Worm (Caenorhabditis elegans) whole organism, midembryonic: ENCODE results near the gene grl-15.

ENCODE experiments used
- T22C8.4 ChIP-seq: fragments of 200-800 bp; sonication (Bioruptor generic); IDR thresholded peaks from 2 replicates; pipeline ENCODE4 v1.3.6; 2022; ENCODE audit warnings: missing genetic modification characterization, missing compliant biosample characterization
- cog-1 ChIP-seq: sonication (generic microtip); optimal IDR thresholded peaks from 2 replicates; lab custom pipeline; 2016; ENCODE audit warnings: missing genetic modification characterization, missing compliant biosample characterization
- flt-1 ChIP-seq: fragments of 200-800 bp; sonication (Bioruptor generic); IDR thresholded peaks from 2 replicates; pipeline ENCODE4 v1.3.6; 2022; ENCODE audit warnings: missing genetic modification characterization, missing compliant biosample characterization
- klf-2 ChIP-seq: fragments of 200-800 bp; sonication (Bioruptor generic); conservative IDR thresholded peaks from 2 replicates; pipeline ENCODE4 v1.3.6; 2022; ENCODE audit warnings: missing genetic modification reagents, missing genetic modification characterization, missing compliant biosample characterization
- med-1 ChIP-seq: sonication (generic microtip); optimal IDR thresholded peaks from 2 replicates; lab custom pipeline; 2017; ENCODE audit warnings: missing genetic modification characterization, mild to moderate bottlenecking, missing compliant biosample characterization, antibody characterized with exemption, missing genetic modification reagents; ENCODE audit not compliant: insufficient read depth
- ref-1 ChIP-seq: fragments of 200-800 bp; sonication (Bioruptor generic); conservative IDR thresholded peaks from 2 replicates; pipeline ENCODE4 v1.3.6; 2022; ENCODE audit warnings: missing genetic modification reagents, missing genetic modification characterization, missing compliant biosample characterization
- tab-1 ChIP-seq: fragments of 200-800 bp; sonication (Bioruptor generic); IDR thresholded peaks from 2 replicates; pipeline ENCODE4 v1.3.6; 2022; ENCODE audit warnings: missing genetic modification characterization, missing compliant biosample characterization
- ztf-23 ChIP-seq: fragments of 200-800 bp; sonication (Bioruptor generic); IDR thresholded peaks from 2 replicates; pipeline ENCODE4 v1.3.6; 2022; ENCODE audit warnings: missing genetic modification reagents, missing genetic modification characterization, missing compliant biosample characterization
- ztf-29 ChIP-seq: fragments of 200-800 bp; sonication (Bioruptor generic); IDR thresholded peaks from 2 replicates; pipeline ENCODE4 v1.3.6; 2022; ENCODE audit warnings: missing genetic modification reagents, missing genetic modification characterization, missing compliant biosample characterization

Gene grl-15

DNA sequence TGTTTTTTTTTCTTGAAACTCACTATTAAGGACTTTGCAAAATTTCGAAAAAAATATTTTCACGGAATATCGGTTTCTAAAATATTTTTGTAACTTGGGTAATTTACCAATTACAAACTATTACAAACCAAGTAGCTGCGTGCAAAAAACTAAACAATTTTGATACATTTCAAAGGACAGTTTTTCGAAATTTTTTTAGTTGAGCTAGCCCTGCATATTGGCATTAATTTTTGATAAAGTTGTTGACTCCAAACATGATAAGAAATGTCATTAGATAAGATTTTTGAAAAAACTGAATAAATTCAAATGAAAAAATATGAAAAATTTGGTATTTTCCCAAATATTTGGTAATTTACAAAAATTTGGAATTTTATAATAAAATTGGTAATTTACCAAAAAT lies 47.6 kb downstream of the grl-15 start:
- no peak for TF ChIP-seq flt-1 (GFP tag; lab: Robert Waterston, UW)
- TF ChIP-seq med-1, result no peak
- no peak for TF ChIP-seq cog-1 (tag; lab: Kevin White, UChicago)
- TF ChIP-seq ref-1 (GFP tag; lab: Robert Waterston, UW), result no peak
- no peak for TF ChIP-seq ztf-23 (GFP tag; lab: Robert Waterston, UW)
- TF ChIP-seq T22C8.4, result no peak
- no peak for TF ChIP-seq tab-1
- no peak for TF ChIP-seq klf-2 (GFP tag; lab: Robert Waterston, UW)
- TF ChIP-seq ztf-29, result no peak

- TF ChIP-seq tab-1 (no peak), cog-1 (tag; lab: Kevin White, UChicago) (no peak), ref-1 (GFP tag; lab: Robert Waterston, UW) (no peak), klf-2 (GFP tag; lab: Robert Waterston, UW) (no peak), ztf-23 (GFP tag; lab: Robert Waterston, UW) (no peak), flt-1 (GFP tag; lab: Robert Waterston, UW) (no peak), ztf-29 (no peak), med-1 (no peak), T22C8.4 (no peak)
Measured at ce11 chrIII:12186111-12186510, 49.7 kb downstream of the grl-15 start, which contains the start of gene lury-1. lury-1 (plus strand) TSS chrIII:12186411.

- TF ChIP-seq med-1 (no peak), T22C8.4 (no peak), ztf-23 (GFP tag; lab: Robert Waterston, UW) (no peak)
Measured at ce11 chrIII:12182919-12183318, 52.9 kb downstream of the grl-15 start, which contains the start of gene Y75B8A.10. Y75B8A.10 (minus strand) TSS chrIII:12183019.
